Fruit fly (Drosophila melanogaster) whole organism, embryonic: ENCODE data around the gene CG15247.

Experiments
- Abd-B ChIP-seq: fragments of 200-800 bp; sonication (Bioruptor generic); optimal IDR thresholded peaks from 2 replicates; lab custom pipeline; 2018; ENCODE audit warnings: missing biosample characterization, mild to moderate bottlenecking, missing genetic modification characterization, moderate library complexity
- Adf1 ChIP-seq: fragments of 200-800 bp; sonication (Bioruptor generic); IDR thresholded peaks from 2 replicates; pipeline ENCODE4 v1.3.6; 2022; ENCODE audit warnings: missing biosample characterization, missing genetic modification characterization
- C15 ChIP-seq: fragments of 200-800 bp; sonication (Bioruptor generic); IDR thresholded peaks from 3 replicates; pipeline ENCODE4 v1.3.6; 2022; ENCODE audit warnings: missing biosample characterization, missing genetic modification characterization
- CG11504 ChIP-seq: fragments of 200-800 bp; sonication (Bioruptor generic); optimal IDR thresholded peaks from 3 replicates; lab custom pipeline; 2019; ENCODE audit warnings: missing biosample characterization, mild to moderate bottlenecking, missing genetic modification characterization, moderate library complexity
- CG12219 ChIP-seq: fragments of 200-800 bp; sonication (Bioruptor generic); optimal IDR thresholded peaks from 3 replicates; lab custom pipeline; 2018; ENCODE audit warnings: missing biosample characterization, mild to moderate bottlenecking, missing genetic modification characterization
- CG12391 ChIP-seq: fragments of 200-800 bp; sonication (Bioruptor generic); optimal IDR thresholded peaks from 3 replicates; lab custom pipeline; 2018; ENCODE audit warnings: missing biosample characterization, mild to moderate bottlenecking, missing genetic modification characterization, moderate library complexity
- CG13424 ChIP-seq: fragments of 200-800 bp; sonication (Bioruptor generic); optimal IDR thresholded peaks from 2 replicates; lab custom pipeline; 2019; ENCODE audit warnings: missing biosample characterization, mild to moderate bottlenecking, missing genetic modification characterization, moderate library complexity
- CG15011 ChIP-seq: fragments of 200-800 bp; sonication (Bioruptor generic); optimal IDR thresholded peaks from 3 replicates; lab custom pipeline; 2018; ENCODE audit warnings: missing biosample characterization, mild to moderate bottlenecking, missing genetic modification characterization
- CG17385 ChIP-seq: fragments of 200-800 bp; sonication (Bioruptor generic); optimal IDR thresholded peaks from 3 replicates; lab custom pipeline; 2018; ENCODE audit warnings: missing biosample characterization, mild to moderate bottlenecking, missing genetic modification characterization
- CG17802 ChIP-seq: fragments of 200-800 bp; sonication (Bioruptor generic); optimal IDR thresholded peaks from 2 replicates; lab custom pipeline; 2018; ENCODE audit warnings: missing biosample characterization, mild to moderate bottlenecking, missing genetic modification characterization, moderate library complexity
- CG17829 ChIP-seq: fragments of 200-800 bp; optimal IDR thresholded peaks from 2 replicates; lab custom pipeline; 2019; ENCODE audit warnings: missing biosample characterization, mild to moderate bottlenecking, missing genetic modification characterization, moderate library complexity
- CG18262 ChIP-seq: fragments of 200-800 bp; optimal IDR thresholded peaks from 3 replicates; lab custom pipeline; 2019; ENCODE audit warnings: missing biosample characterization, mild to moderate bottlenecking, missing genetic modification characterization, moderate library complexity
- CG2116 ChIP-seq: fragments of 200-800 bp; sonication (Bioruptor generic); optimal IDR thresholded peaks from 3 replicates; lab custom pipeline; 2018; ENCODE audit warnings: missing biosample characterization, mild to moderate bottlenecking, missing genetic modification characterization
- CG32532 ChIP-seq: fragments of 200-800 bp; sonication (Bioruptor generic); IDR thresholded peaks from 2 replicates; pipeline ENCODE4 v1.3.6; 2022; ENCODE audit warnings: missing biosample characterization, missing genetic modification characterization
- CG3407 ChIP-seq: fragments of 200-800 bp; sonication (Bioruptor generic); optimal IDR thresholded peaks from 2 replicates; lab custom pipeline; 2018; ENCODE audit warnings: missing biosample characterization, mild to moderate bottlenecking, missing genetic modification characterization
- CG5180 ChIP-seq: fragments of 200-800 bp; sonication (Bioruptor generic); optimal IDR thresholded peaks from 3 replicates; lab custom pipeline; 2017; ENCODE audit warnings: missing biosample characterization, missing genetic modification characterization, mild to moderate bottlenecking, moderate library complexity, missing genetic modification reagents
- CG6791 ChIP-seq: fragments of 200-800 bp; sonication (Bioruptor generic); IDR thresholded peaks from 3 replicates; pipeline ENCODE4 v1.3.6; 2022; ENCODE audit warnings: missing biosample characterization, missing genetic modification characterization; ENCODE audit not compliant: partially characterized antibody
- CG6813 ChIP-seq: fragments of 200-800 bp; sonication (Bioruptor generic); optimal IDR thresholded peaks from 2 replicates; lab custom pipeline; 2017; ENCODE audit warnings: missing biosample characterization, missing genetic modification characterization, mild to moderate bottlenecking, moderate library complexity, missing genetic modification reagents
- CG8089 ChIP-seq: fragments of 200-800 bp; sonication (Bioruptor generic); optimal IDR thresholded peaks from 3 replicates; lab custom pipeline; 2016; ENCODE audit warnings: missing biosample characterization, missing genetic modification characterization
- CHES-1-like ChIP-seq: fragments of 200-800 bp; sonication (Bioruptor generic); optimal IDR thresholded peaks from 2 replicates; lab custom pipeline; 2016; ENCODE audit warnings: missing biosample characterization, missing genetic modification characterization
- D19A ChIP-seq: fragments of 200-800 bp; optimal IDR thresholded peaks from 3 replicates; lab custom pipeline; 2019; ENCODE audit warnings: missing biosample characterization, mild to moderate bottlenecking, missing genetic modification characterization, moderate library complexity
- Fer1 ChIP-seq: fragments of 200-800 bp; sonication (Bioruptor generic); optimal IDR thresholded peaks from 2 replicates; lab custom pipeline; 2017; ENCODE audit warnings: missing biosample characterization, mild to moderate bottlenecking, missing genetic modification characterization
- Hr51 ChIP-seq, 2 experiments: fragments of 200-800 bp; sonication (Bioruptor generic); optimal IDR thresholded peaks; 2 replicates in 1 of 2; 3 replicates in 1 of 2; lab custom pipeline; 2016 to 2018; ENCODE audit warnings: missing biosample characterization in 2 of 2, missing genetic modification characterization in 2 of 2, mild to moderate bottlenecking in 1 of 2, moderate library complexity in 1 of 2
- Nf-YC ChIP-seq: fragments of 200-800 bp; optimal IDR thresholded peaks from 3 replicates; lab custom pipeline; 2019; ENCODE audit warnings: missing biosample characterization, mild to moderate bottlenecking, missing genetic modification characterization, moderate library complexity
- TFAM ChIP-seq: fragments of 200-800 bp; sonication (Bioruptor generic); optimal IDR thresholded peaks from 2 replicates; lab custom pipeline; 2017; ENCODE audit warnings: missing biosample characterization, missing genetic modification characterization, inconsistent platforms
- Taf1 ChIP-seq: fragments of 200-800 bp; sonication (Bioruptor generic); IDR thresholded peaks from 2 replicates; pipeline ENCODE4 v1.3.6; 2022; ENCODE audit warnings: missing biosample characterization, missing genetic modification characterization
- bowl ChIP-seq: fragments of 200-800 bp; sonication (Bioruptor generic); IDR thresholded peaks from 2 replicates; pipeline ENCODE4 v1.3.6; 2022; ENCODE audit warnings: missing biosample characterization, missing genetic modification characterization
- caup ChIP-seq: fragments of 200-800 bp; sonication (Bioruptor generic); optimal IDR thresholded peaks from 3 replicates; lab custom pipeline; 2017; ENCODE audit warnings: missing biosample characterization, mild to moderate bottlenecking, missing genetic modification characterization, moderate library complexity; ENCODE audit not compliant: severe bottlenecking
- chm ChIP-seq: fragments of 200-800 bp; sonication (Bioruptor generic); IDR thresholded peaks from 2 replicates; pipeline ENCODE4 v1.3.6; 2022; ENCODE audit warnings: missing biosample characterization, missing genetic modification characterization
- crc ChIP-seq: fragments of 200-800 bp; sonication (Bioruptor generic); optimal IDR thresholded peaks from 2 replicates; lab custom pipeline; 2016; ENCODE audit warnings: missing biosample characterization, missing genetic modification characterization
- cwo ChIP-seq: fragments of 200-800 bp; sonication (Bioruptor generic); optimal IDR thresholded peaks from 3 replicates; lab custom pipeline; 2017; ENCODE audit warnings: missing biosample characterization, missing genetic modification characterization, mild to moderate bottlenecking, moderate library complexity, missing genetic modification reagents
- dmrt11E ChIP-seq: fragments of 200-800 bp; sonication (Bioruptor generic); optimal IDR thresholded peaks from 3 replicates; lab custom pipeline; 2018; ENCODE audit warnings: missing biosample characterization, mild to moderate bottlenecking, missing genetic modification characterization, moderate library complexity
- gem ChIP-seq: fragments of 200-800 bp; sonication (Bioruptor generic); optimal IDR thresholded peaks from 2 replicates; lab custom pipeline; 2019; ENCODE audit warnings: missing biosample characterization, mild to moderate bottlenecking, missing genetic modification characterization, moderate library complexity
- grau ChIP-seq: fragments of 200-800 bp; optimal IDR thresholded peaks from 3 replicates; lab custom pipeline; 2019; ENCODE audit warnings: missing biosample characterization, mild to moderate bottlenecking, missing genetic modification characterization, moderate library complexity
- kah ChIP-seq: fragments of 200-800 bp; sonication (Bioruptor generic); optimal IDR thresholded peaks from 2 replicates; lab custom pipeline; 2018; ENCODE audit warnings: missing biosample characterization, mild to moderate bottlenecking, missing genetic modification characterization
- kay ChIP-seq: fragments of 200-800 bp; sonication (Bioruptor generic); optimal IDR thresholded peaks from 2 replicates; lab custom pipeline; 2016; ENCODE audit warnings: missing biosample characterization, missing genetic modification characterization
- lola ChIP-seq, 3 experiments: fragments of >200 bp in 2 of 3; fragments of 200-800 bp in 1 of 3; sonication (Bioruptor generic) in 1 of 3; optimal IDR thresholded peaks; 2 replicates each; lab custom pipeline; 2017 to 2019; ENCODE audit warnings: missing biosample characterization in 3 of 3, missing genetic modification characterization in 3 of 3, mild to moderate bottlenecking in 1 of 3, moderate library complexity in 1 of 3
- maf-S ChIP-seq: fragments of 200-800 bp; sonication (Bioruptor generic); optimal IDR thresholded peaks from 2 replicates; lab custom pipeline; 2016; ENCODE audit warnings: missing biosample characterization, missing genetic modification characterization
- odd ChIP-seq: fragments of 200-800 bp; sonication (Bioruptor generic); optimal IDR thresholded peaks from 2 replicates; lab custom pipeline; 2017; ENCODE audit warnings: missing biosample characterization, mild to moderate bottlenecking, missing genetic modification characterization
- pzg ChIP-seq: fragments of 200-800 bp; sonication (Bioruptor generic); optimal IDR thresholded peaks from 3 replicates; lab custom pipeline; 2018; ENCODE audit warnings: missing biosample characterization, mild to moderate bottlenecking, missing genetic modification characterization, moderate library complexity
- row ChIP-seq: fragments of 200-800 bp; sonication (Bioruptor generic); IDR thresholded peaks from 3 replicates; pipeline ENCODE4 v1.3.6; 2022; ENCODE audit warnings: missing biosample characterization, missing genetic modification characterization
- run ChIP-seq: fragments of 200-800 bp; sonication (Bioruptor generic); optimal IDR thresholded peaks from 3 replicates; lab custom pipeline; 2018; ENCODE audit warnings: missing biosample characterization, mild to moderate bottlenecking, missing genetic modification characterization
- slou ChIP-seq: fragments of 200-800 bp; sonication (Bioruptor generic); optimal IDR thresholded peaks from 3 replicates; lab custom pipeline; 2016; ENCODE audit warnings: missing biosample characterization, missing genetic modification characterization
- sqz ChIP-seq: fragments of 200-800 bp; sonication (Bioruptor generic); optimal IDR thresholded peaks from 3 replicates; lab custom pipeline; 2018; ENCODE audit warnings: missing biosample characterization, mild to moderate bottlenecking, missing genetic modification characterization
- stc ChIP-seq: fragments of 200-800 bp; sonication (Bioruptor generic); IDR thresholded peaks from 2 replicates; pipeline ENCODE4 v1.3.6; 2022; ENCODE audit warnings: missing biosample characterization, missing genetic modification characterization
- unpg ChIP-seq: fragments of 200-800 bp; sonication (Bioruptor generic); optimal IDR thresholded peaks from 3 replicates; lab custom pipeline; 2018; ENCODE audit warnings: missing biosample characterization, mild to moderate bottlenecking, missing genetic modification characterization, moderate library complexity
- zen ChIP-seq: fragments of 200-800 bp; sonication (Bioruptor generic); optimal IDR thresholded peaks from 3 replicates; lab custom pipeline; 2018; ENCODE audit warnings: missing biosample characterization, mild to moderate bottlenecking, missing genetic modification characterization, moderate library complexity
- zf30C ChIP-seq: fragments of 200-800 bp; sonication (Bioruptor generic); optimal IDR thresholded peaks from 3 replicates; lab custom pipeline; 2018; ENCODE audit warnings: missing biosample characterization, mild to moderate bottlenecking, missing genetic modification characterization

The CG15247 gene

DNA sequence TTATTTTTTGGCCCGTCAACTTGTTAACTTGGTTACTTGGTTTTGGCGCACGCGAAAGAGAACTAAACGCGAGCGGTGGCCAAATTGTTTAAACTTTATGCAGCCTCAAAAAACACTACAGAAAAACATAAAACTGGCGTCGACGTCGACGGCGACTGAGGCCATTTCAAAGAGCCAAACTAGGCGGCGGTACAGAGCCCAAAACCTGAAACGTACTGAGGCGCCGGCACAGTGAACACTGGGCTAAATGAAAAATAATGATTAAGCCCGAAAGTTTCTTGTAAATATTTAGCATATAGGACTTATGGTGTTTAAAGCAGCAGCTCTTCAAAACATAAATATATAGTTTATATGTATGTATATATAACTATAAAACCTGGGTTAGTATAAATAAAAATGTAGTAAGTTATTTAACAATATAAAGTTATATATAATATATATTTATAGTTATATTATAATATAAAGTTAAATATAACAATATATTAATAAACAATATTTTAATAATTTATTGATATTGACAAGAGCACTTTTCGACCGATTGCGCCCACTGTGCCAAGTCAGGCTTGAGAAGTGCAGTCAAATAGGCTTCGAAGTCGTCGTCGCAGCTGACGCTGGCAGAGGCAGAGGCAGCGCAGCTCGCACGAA is 23.2 kb upstream of the CG15247 start, which contains the start of gene CG15249 (continued):
- peak; percentile 29 for TF ChIP-seq CG3407 (GFP tag; lab: Kevin White, UChicago)
- TF ChIP-seq lola (GFP tag; optimal IDR thresholded peaks at IDR 0.05; lab: Kevin White, UChicago) = peak in 1 of 3 experiments; percentile 64
- TF ChIP-seq sqz (GFP tag; lab: Kevin White, UChicago) = peak; percentile 24
- no peak for TF ChIP-seq pzg
- no peak for TF ChIP-seq Taf1 (GFP tag; lab: Robert Waterston, UW)
- peak; percentile 47 for TF ChIP-seq CG17385 (GFP tag; lab: Kevin White, UChicago)
- TF ChIP-seq dmrt11E (tag; lab: Kevin White, UChicago) = peak; percentile 43
- peak; percentile 74 for TF ChIP-seq CG17829
- peak; percentile 69 for TF ChIP-seq odd (GFP tag; lab: Kevin White, UChicago)
- no peak for TF ChIP-seq CG15011
- no peak for TF ChIP-seq CG2116 (GFP tag; lab: Kevin White, UChicago)
- TF ChIP-seq CG17802 (tag; lab: Kevin White, UChicago) = no peak
- no peak for TF ChIP-seq CG32532 (GFP tag; lab: Robert Waterston, UW)
- peak; percentile 58 for TF ChIP-seq run (tag; lab: Kevin White, UChicago)
- TF ChIP-seq Abd-B (GFP tag; lab: Kevin White, UChicago) = peak; percentile 18
- TF ChIP-seq gem (tag; lab: Kevin White, UChicago) = peak; percentile 79
- no peak for TF ChIP-seq kay (GFP tag; lab: Kevin White, UChicago)
- TF ChIP-seq caup (GFP tag; lab: Kevin White, UChicago) = no peak
- TF ChIP-seq cwo (GFP tag; lab: Kevin White, UChicago) = peak; percentile 42
- peak; percentile 61 for TF ChIP-seq unpg (GFP tag; lab: Kevin White, UChicago)
- peak; percentile 13 for TF ChIP-seq kah (GFP tag; lab: Kevin White, UChicago)
- no peak for TF ChIP-seq CHES-1-like (GFP tag; lab: Kevin White, UChicago)
- peak; percentile 54 for TF ChIP-seq Fer1 (GFP tag; lab: Kevin White, UChicago)
- no peak for TF ChIP-seq crc (GFP tag; lab: Kevin White, UChicago)
- peak; percentile 46; the same call in 1 of the 3 replicates for TF ChIP-seq row (GFP tag; lab: Robert Waterston, UW)
- no peak for TF ChIP-seq bowl (GFP tag; lab: Robert Waterston, UW)
- no peak for TF ChIP-seq zf30C
- TF ChIP-seq CG13424 (tag; lab: Kevin White, UChicago) = peak; percentile 81
- peak; percentile 26 for TF ChIP-seq CG6813 (GFP tag; lab: Kevin White, UChicago)
- TF ChIP-seq maf-S (GFP tag; lab: Kevin White, UChicago) = no peak
- TF ChIP-seq zen = no peak
- TF ChIP-seq Adf1 (GFP tag; lab: Robert Waterston, UW) = peak; percentile 23; the same call in 1 of the 2 replicates
- TF ChIP-seq CG12391 (tag; lab: Kevin White, UChicago) = peak; percentile 62
- no peak for TF ChIP-seq chm (GFP tag; lab: Robert Waterston, UW)
- no peak for TF ChIP-seq CG8089 (GFP tag; lab: Kevin White, UChicago)
- peak; percentile 32 for TF ChIP-seq CG5180 (GFP tag; lab: Kevin White, UChicago)
- peak; percentile 76 for TF ChIP-seq grau
- no peak for TF ChIP-seq CG12219 (GFP tag; lab: Kevin White, UChicago)
- TF ChIP-seq Nf-YC (tag; lab: Kevin White, UChicago) = peak; percentile 60
- TF ChIP-seq D19A = peak; percentile 67
- TF ChIP-seq CG18262 (tag; lab: Kevin White, UChicago) = peak; percentile 84
- no peak for TF ChIP-seq C15
- TF ChIP-seq Hr51 (GFP tag; optimal IDR thresholded peaks at IDR 0.05; lab: Kevin White, UChicago) = peak in 1 of 2 experiments; percentile 82
- TF ChIP-seq CG11504 = peak; percentile 75
- no peak for TF ChIP-seq CG6791
- no peak for TF ChIP-seq slou
- TF ChIP-seq TFAM (GFP tag; lab: Kevin White, UChicago) = no peak
- TF ChIP-seq stc (GFP tag; lab: Robert Waterston, UW) = no peak
